Worm (Caenorhabditis elegans): Measurements from ENCODE around the gene C04C3.14.

Gene C04C3.14

DNA sequence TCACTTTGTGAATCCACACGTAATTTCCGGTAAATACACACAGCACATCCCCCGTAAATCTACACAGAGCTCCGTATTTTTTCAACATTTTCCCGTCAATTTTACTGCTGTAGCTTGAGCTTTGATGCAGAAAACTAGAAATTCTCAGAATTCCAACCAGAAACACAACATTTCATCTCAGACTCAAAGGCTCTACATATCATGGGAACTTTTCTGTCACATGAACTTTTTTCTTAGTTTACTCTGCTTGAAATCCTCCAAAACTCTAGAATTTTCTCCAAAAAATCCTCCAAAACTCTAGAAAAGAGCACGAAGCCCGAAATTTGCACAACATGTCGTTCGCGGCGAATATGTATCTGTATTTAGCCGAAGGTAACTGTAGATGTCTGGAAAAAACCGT is 32.5 kb upstream of the C04C3.14 start, which contains the start of gene Y55H10A.2:
Gene Y55H10A.2, plus strand, starts transcription at position 301 of the 400 bp plus-strand sequence.
- TF ChIP-seq K12H6.12 (tag; optimal IDR thresholded peaks at IDR 0.05) (no peak), B0261.1 (tag; optimal IDR thresholded peaks at IDR 0.05) (no peak), dpl-1 (GFP tag; optimal IDR thresholded peaks at IDR 0.05) (no peak), dox-1 (GFP tag; IDR thresholded peaks at IDR 0.05) (no peak), tlf-1 (GFP tag; optimal IDR thresholded peaks at IDR 0.05) (no peak), ceh-100 (GFP tag; IDR thresholded peaks at IDR 0.05) (no peak), B0336.3 (GFP tag; IDR thresholded peaks at IDR 0.05) (no peak), snpc-1.3 (tag; optimal IDR thresholded peaks at IDR 0.05; ENCODE audit: insufficient read depth) (no peak), ceh-79 (tag; optimal IDR thresholded peaks at IDR 0.05) (no peak), tbx-9 (tag; optimal IDR thresholded peaks at IDR 0.05; ENCODE audit: borderline replicate concordance) (no peak), ccch-3 (GFP tag; optimal IDR thresholded peaks at IDR 0.05) (no peak), snpc-3.4 (tag; optimal IDR thresholded peaks at IDR 0.05) (no peak), rpc-1 (optimal IDR thresholded peaks at IDR 0.05) (no peak), rpc-1 (tag; optimal IDR thresholded peaks at IDR 0.05) (no peak), ztf-22 (GFP tag; optimal IDR thresholded peaks at IDR 0.05) (no peak), repo-1 (tag; optimal IDR thresholded peaks at IDR 0.05) (no peak), unc-130 (GFP tag; optimal IDR thresholded peaks at IDR 0.05) (no peak), F37B4.10 (GFP tag; IDR thresholded peaks at IDR 0.05) (no peak)

DNA sequence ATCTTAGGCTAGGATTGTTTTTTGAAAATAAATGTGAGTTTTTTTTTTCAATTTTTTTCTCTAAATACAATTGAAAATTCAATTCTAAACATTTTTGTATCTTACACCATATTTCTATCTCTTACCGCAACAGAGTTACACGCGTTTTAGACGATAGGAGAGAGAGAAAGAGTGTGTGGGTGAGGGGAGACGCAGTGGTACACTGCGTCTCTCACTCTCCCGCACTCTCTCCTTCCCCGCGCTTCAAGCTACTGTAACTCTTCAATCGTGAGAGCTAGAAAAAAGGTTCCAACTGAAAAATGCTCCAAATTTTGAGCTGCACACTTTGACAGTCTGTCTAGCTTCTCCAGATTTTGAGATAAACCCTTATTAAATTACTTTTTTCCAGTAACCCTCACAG is 31.9 kb upstream of the C04C3.14 start:
- no peak for TF ChIP-seq let-526 (GFP tag; IDR thresholded peaks at IDR 0.05)
- TF ChIP-seq hmg-1.2 (GFP tag; IDR thresholded peaks at IDR 0.05) = peak; percentile 90

DNA sequence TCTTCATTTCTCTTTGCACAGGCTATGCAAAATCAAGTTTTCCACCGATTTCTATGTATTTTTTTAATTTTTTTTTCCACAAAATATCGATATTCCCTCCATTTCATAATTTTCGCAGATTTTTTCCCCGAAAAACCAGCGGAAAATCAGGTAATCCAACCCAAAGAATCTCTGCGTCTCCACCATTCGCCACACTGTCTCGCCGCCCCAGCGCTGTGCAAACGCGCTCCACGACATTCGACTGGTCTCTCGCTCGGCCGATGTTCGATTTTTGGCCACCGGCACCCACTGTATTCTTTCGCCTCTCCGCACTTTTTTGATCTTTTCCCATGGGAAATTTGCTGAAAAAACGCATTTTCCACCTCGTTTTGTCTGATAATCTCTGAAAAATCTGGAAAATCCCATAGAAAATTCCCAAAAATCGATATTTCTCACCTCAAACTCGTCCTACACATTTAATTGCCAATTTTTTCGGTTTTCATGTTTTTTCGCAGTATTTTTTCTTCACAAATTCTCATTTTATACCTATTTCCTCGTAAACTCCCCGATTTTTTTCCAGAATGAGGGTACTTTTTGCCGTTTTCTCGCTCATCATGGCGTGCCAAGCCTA is 26.9 kb upstream of the C04C3.14 start, which contains the start of gene vha-19:
Gene vha-19, plus strand, starts transcription at position 560 of the 610 bp plus-strand sequence.
- TF ChIP-seq attf-5 (GFP tag; optimal IDR thresholded peaks at IDR 0.05) (peak; percentile 54), ztf-6 (GFP tag; IDR thresholded peaks at IDR 0.05) (no peak), sptf-2 (GFP tag; optimal IDR thresholded peaks at IDR 0.05) (no peak), efl-1 (GFP tag; optimal IDR thresholded peaks at IDR 0.05) (peak; percentile 4), ztf-18 (tag; optimal IDR thresholded peaks at IDR 0.05) (peak; percentile 20), mxl-1 (tag; optimal IDR thresholded peaks at IDR 0.05) (no peak), unc-130 (GFP tag; optimal IDR thresholded peaks at IDR 0.05) (no peak), hmg-20 (GFP tag; IDR thresholded peaks at IDR 0.05) (no peak), ceh-27 (GFP tag; optimal IDR thresholded peaks at IDR 0.05) (peak; percentile 13), F57C9.4 (tag; optimal IDR thresholded peaks at IDR 0.05) (no peak), lin-54 (GFP tag; optimal IDR thresholded peaks at IDR 0.05) (peak; percentile 17), cebp-1 (GFP tag; IDR thresholded peaks at IDR 0.05) (no peak), cebp-1 (tag; optimal IDR thresholded peaks at IDR 0.05) (peak; percentile 73), ekl-4 (GFP tag; IDR thresholded peaks at IDR 0.05) (no peak), nhr-80 (tag; optimal IDR thresholded peaks at IDR 0.05) (peak; percentile 78), unc-62 (GFP tag; optimal IDR thresholded peaks at IDR 0.05) (no peak), tbx-9 (tag; optimal IDR thresholded peaks at IDR 0.05; ENCODE audit: borderline replicate concordance) (no peak), K11D2.4 (GFP tag; IDR thresholded peaks at IDR 0.05) (no peak)

DNA sequence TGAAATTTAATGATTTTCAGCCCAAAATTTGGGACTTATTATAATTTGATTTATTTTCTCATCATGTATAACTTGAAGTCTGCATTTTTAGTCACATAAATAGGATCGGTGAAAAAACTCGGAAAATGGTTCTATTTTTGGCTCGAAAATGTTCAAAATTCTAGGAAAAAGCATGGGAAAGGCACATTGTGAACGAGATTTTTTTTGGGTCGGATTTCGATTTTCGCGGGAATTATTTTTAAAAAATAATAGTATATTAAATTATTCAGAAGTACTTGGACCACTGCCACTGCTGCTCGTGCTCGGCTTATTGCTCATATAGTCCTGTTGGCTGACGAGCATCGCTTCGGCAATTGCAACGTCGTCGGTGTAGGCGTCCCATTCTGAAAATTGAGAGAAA is 22.3 kb upstream of the C04C3.14 start:
- peak in 1 of 3 experiments; percentile 1 for TF ChIP-seq lin-35 (GFP tag; optimal IDR thresholded peaks at IDR 0.05)
- TF ChIP-seq repo-1 (tag; optimal IDR thresholded peaks at IDR 0.05) = peak; percentile 74
- no peak for TF ChIP-seq egl-44 (GFP tag; IDR thresholded peaks at IDR 0.05)
- TF ChIP-seq ceh-27 (GFP tag; optimal IDR thresholded peaks at IDR 0.05) = no peak
- TF ChIP-seq F52B5.7 (tag; optimal IDR thresholded peaks at IDR 0.05) = peak; percentile 32
- peak; percentile 35 for TF ChIP-seq ztf-26 (tag; optimal IDR thresholded peaks at IDR 0.05)
